Worm (Caenorhabditis elegans) whole organism, young adult: Measurements from ENCODE around the gene C25G4.2.
A peak's percentile ranks its signal among the peaks of the same experiment; 100 is the strongest.

ENCODE experiments used
- F22D6.2 ChIP-seq: sonication (generic microtip); optimal IDR thresholded peaks from 2 replicates; lab custom pipeline; 2016; ENCODE audit warnings: mild to moderate bottlenecking, missing genetic modification characterization, missing compliant biosample characterization
- F23B12.7 ChIP-seq: sonication (generic microtip); optimal IDR thresholded peaks from 2 replicates; lab custom pipeline; 2017; ENCODE audit warnings: missing genetic modification characterization, mild to moderate bottlenecking, missing compliant biosample characterization, antibody characterized with exemption, moderate library complexity; ENCODE audit not compliant: insufficient read depth
- F33H1.4 ChIP-seq: fragments of 200-800 bp; sonication (Bioruptor generic); IDR thresholded peaks from 2 replicates; pipeline ENCODE4 v1.3.6; 2022; ENCODE audit warnings: missing genetic modification reagents, missing genetic modification characterization, missing compliant biosample characterization
- F39B2.1 ChIP-seq: fragments of 200-800 bp; sonication (Bioruptor generic); IDR thresholded peaks from 2 replicates; pipeline ENCODE4 v1.3.6; 2022; ENCODE audit warnings: missing genetic modification reagents, missing genetic modification characterization, missing compliant biosample characterization
- F49E8.2 ChIP-seq: sonication (generic microtip); optimal IDR thresholded peaks from 3 replicates; lab custom pipeline; 2017; ENCODE audit warnings: missing genetic modification characterization, mild to moderate bottlenecking, missing compliant biosample characterization, antibody characterized with exemption, moderate library complexity; ENCODE audit not compliant: insufficient read depth
- K12H6.12 ChIP-seq: fragments of 200-800 bp; sonication (Bioruptor generic); optimal IDR thresholded peaks from 2 replicates; lab custom pipeline; 2018; ENCODE audit warnings: mild to moderate bottlenecking, missing genetic modification characterization, missing compliant biosample characterization
- Y95B8A.8 ChIP-seq: fragments of 200-800 bp; sonication (Bioruptor generic); IDR thresholded peaks from 2 replicates; pipeline ENCODE4 v1.3.6; 2022; ENCODE audit warnings: missing genetic modification reagents, missing genetic modification characterization, missing compliant biosample characterization
- ZK185.1 ChIP-seq: sonication (generic microtip); optimal IDR thresholded peaks from 2 replicates; lab custom pipeline; 2016; ENCODE audit warnings: mild to moderate bottlenecking, missing genetic modification characterization, missing compliant biosample characterization; ENCODE audit not compliant: poor library complexity, severe bottlenecking
- akir-1 ChIP-seq: fragments of 200-800 bp; sonication (Bioruptor generic); optimal IDR thresholded peaks from 2 replicates; lab custom pipeline; 2018; ENCODE audit warnings: mild to moderate bottlenecking, missing genetic modification characterization, moderate library complexity, missing compliant biosample characterization
- aptf-3 ChIP-seq: fragments of 200-800 bp; sonication (Bioruptor generic); IDR thresholded peaks from 2 replicates; pipeline ENCODE4 v1.3.6; 2022; ENCODE audit warnings: missing genetic modification characterization, missing compliant biosample characterization
- cebp-1 ChIP-seq, 2 experiments: fragments of 200-800 bp in 1 of 2; sonication (Bioruptor generic) in 1 of 2; sonication (generic microtip) in 1 of 2; IDR thresholded peaks in 1 of 2; optimal IDR thresholded peaks in 1 of 2; 2 replicates each; pipeline versions ENCODE4 v1.3.6 to Lab custom; 2017 to 2022; ENCODE audit warnings: missing compliant biosample characterization in 2 of 2, missing genetic modification characterization in 2 of 2, mild to moderate bottlenecking in 1 of 2, missing genetic modification reagents in 1 of 2, moderate library complexity in 1 of 2
- ceh-100 ChIP-seq: fragments of 200-800 bp; sonication (Bioruptor generic); IDR thresholded peaks from 2 replicates; pipeline ENCODE4 v1.3.6; 2022; ENCODE audit warnings: missing genetic modification reagents, missing genetic modification characterization, missing compliant biosample characterization
- ceh-40 ChIP-seq: fragments of 200-800 bp; sonication (Bioruptor generic); IDR thresholded peaks from 2 replicates; pipeline ENCODE4 v1.3.6; 2022; ENCODE audit warnings: missing genetic modification characterization, missing compliant biosample characterization
- die-1 ChIP-seq: sonication (generic microtip); optimal IDR thresholded peaks from 2 replicates; lab custom pipeline; 2016; ENCODE audit warnings: missing genotype, mild to moderate bottlenecking, missing genetic modification characterization, missing compliant biosample characterization
- dpl-1 ChIP-seq: fragments of 150-350 bp; optimal IDR thresholded peaks from 2 replicates; lab custom pipeline; 2014; ENCODE audit warnings: missing biosample characterization, missing genetic modification reagents, missing genetic modification characterization
- efl-1 ChIP-seq: fragments of 150-350 bp; optimal IDR thresholded peaks from 2 replicates; lab custom pipeline; 2014; ENCODE audit warnings: missing biosample characterization, missing genetic modification reagents, missing genetic modification characterization
- egl-18 ChIP-seq: fragments of 200-800 bp; sonication (Bioruptor generic); IDR thresholded peaks from 2 replicates; pipeline ENCODE4 v1.3.6; 2022; ENCODE audit warnings: missing genetic modification reagents, missing genetic modification characterization, missing compliant biosample characterization
- hmg-1.2 ChIP-seq: fragments of 200-800 bp; sonication (Bioruptor generic); IDR thresholded peaks from 2 replicates; pipeline ENCODE4 v1.3.6; 2022; ENCODE audit warnings: missing genetic modification reagents, missing genetic modification characterization, missing compliant biosample characterization
- hmg-20 ChIP-seq: fragments of 200-800 bp; sonication (Bioruptor generic); IDR thresholded peaks from 2 replicates; pipeline ENCODE4 v1.3.6; 2022; ENCODE audit warnings: missing genetic modification reagents, missing genetic modification characterization, missing compliant biosample characterization
- hrde-1 ChIP-seq: sonication (generic microtip); optimal IDR thresholded peaks from 2 replicates; lab custom pipeline; 2016; ENCODE audit warnings: missing genetic modification characterization, mild to moderate bottlenecking, missing compliant biosample characterization, moderate library complexity, missing genotype, missing genetic modification reagents, borderline replicate concordance
- hsf-1 ChIP-seq: fragments of 200-800 bp; sonication (Bioruptor generic); IDR thresholded peaks from 2 replicates; pipeline ENCODE4 v1.3.6; 2022; ENCODE audit warnings: missing genetic modification reagents, missing genetic modification characterization, missing compliant biosample characterization
- let-607 ChIP-seq, 2 experiments: fragments of 200-800 bp in 1 of 2; sonication (Bioruptor generic) in 1 of 2; sonication (generic microtip) in 1 of 2; optimal IDR thresholded peaks; 2 replicates each; lab custom pipeline; 2016 to 2018; ENCODE audit warnings: mild to moderate bottlenecking in 2 of 2, missing compliant biosample characterization in 2 of 2, missing genetic modification characterization in 2 of 2, moderate library complexity in 2 of 2, missing genotype in 1 of 2
- lin-35 ChIP-seq, 3 experiments: fragments of 150-350 bp in 2 of 3; sonication (generic microtip) in 1 of 3; optimal IDR thresholded peaks; 2 replicates each; lab custom pipeline; 2014 to 2018; ENCODE audit warnings: missing biosample characterization in 3 of 3, missing genetic modification characterization in 3 of 3, missing genetic modification reagents in 3 of 3
- lin-40 ChIP-seq: sonication (generic microtip); optimal IDR thresholded peaks from 2 replicates; lab custom pipeline; 2016; ENCODE audit warnings: missing genetic modification characterization, mild to moderate bottlenecking, missing compliant biosample characterization, missing genotype, missing genetic modification reagents
- lin-54 ChIP-seq: fragments of 200-800 bp; sonication (Bioruptor generic); optimal IDR thresholded peaks from 2 replicates; lab custom pipeline; 2018; ENCODE audit warnings: mild to moderate bottlenecking, missing genetic modification characterization, missing compliant biosample characterization
- lsl-1 ChIP-seq: fragments of 200-800 bp; sonication (Bioruptor generic); optimal IDR thresholded peaks from 2 replicates; lab custom pipeline; 2018; ENCODE audit warnings: mild to moderate bottlenecking, missing genetic modification characterization, moderate library complexity, missing compliant biosample characterization
- madf-3 ChIP-seq: fragments of 200-800 bp; sonication (Bioruptor generic); IDR thresholded peaks from 2 replicates; pipeline ENCODE4 v1.3.6; 2022; ENCODE audit warnings: missing genetic modification reagents, missing genetic modification characterization, missing compliant biosample characterization
- madf-6 ChIP-seq: fragments of 200-800 bp; sonication (Bioruptor generic); IDR thresholded peaks from 2 replicates; pipeline ENCODE4 v1.3.6; 2022; ENCODE audit warnings: missing genetic modification reagents, missing genetic modification characterization, missing compliant biosample characterization
- mcd-1 ChIP-seq: fragments of 200-800 bp; sonication (Bioruptor generic); IDR thresholded peaks from 2 replicates; pipeline ENCODE4 v1.3.6; 2022; ENCODE audit warnings: missing genetic modification reagents, missing genetic modification characterization, missing compliant biosample characterization
- mes-4 ChIP-seq: sonication (generic microtip); optimal IDR thresholded peaks from 2 replicates; lab custom pipeline; 2016; ENCODE audit warnings: missing genotype, missing genetic modification characterization, missing compliant biosample characterization
- nfya-1 ChIP-seq: sonication (generic microtip); optimal IDR thresholded peaks from 2 replicates; lab custom pipeline; 2017; ENCODE audit warnings: antibody characterized with exemption, missing compliant biosample characterization, missing genetic modification characterization, borderline replicate concordance; ENCODE audit not compliant: insufficient read depth
- rpc-1 ChIP-seq, 2 experiments: fragments of 150-350 bp in 1 of 2; sonication (generic microtip) in 1 of 2; optimal IDR thresholded peaks; 2 replicates each; lab custom pipeline; 2014 to 2018; ENCODE audit warnings: missing biosample characterization in 1 of 2, missing genetic modification characterization in 1 of 2, missing genetic modification reagents in 1 of 2, missing genotype in 1 of 2
- sdz-38 ChIP-seq: sonication (generic microtip); optimal IDR thresholded peaks from 2 replicates; lab custom pipeline; 2016; ENCODE audit warnings: missing genotype, missing genetic modification characterization, missing compliant biosample characterization
- snpc-1.3 ChIP-seq: sonication (generic microtip); optimal IDR thresholded peaks from 2 replicates; lab custom pipeline; 2017; ENCODE audit warnings: missing genetic modification characterization, mild to moderate bottlenecking, missing compliant biosample characterization, antibody characterized with exemption, moderate library complexity, missing genotype, missing genetic modification reagents; ENCODE audit not compliant: insufficient read depth
- snpc-3.4 ChIP-seq: sonication (generic microtip); optimal IDR thresholded peaks from 2 replicates; lab custom pipeline; 2017; ENCODE audit warnings: missing genetic modification characterization, mild to moderate bottlenecking, missing compliant biosample characterization, antibody characterized with exemption, moderate library complexity, missing genotype, missing genetic modification reagents
- tbp1 ChIP-seq: fragments of 200-800 bp; sonication (Bioruptor generic); optimal IDR thresholded peaks from 2 replicates; lab custom pipeline; 2018; ENCODE audit warnings: mild to moderate bottlenecking, missing genetic modification characterization, missing compliant biosample characterization
- tlf-1 ChIP-seq: fragments of 200-800 bp; sonication (Bioruptor generic); optimal IDR thresholded peaks from 2 replicates; lab custom pipeline; 2018; ENCODE audit warnings: mild to moderate bottlenecking, missing genetic modification characterization, missing compliant biosample characterization
- xnd-1 ChIP-seq: sonication (generic microtip); optimal IDR thresholded peaks from 2 replicates; lab custom pipeline; 2016; ENCODE audit warnings: missing genotype, missing genetic modification reagents, missing genetic modification characterization, missing compliant biosample characterization
- ztf-25 ChIP-seq: fragments of 200-800 bp; sonication (Bioruptor generic); IDR thresholded peaks from 2 replicates; pipeline ENCODE4 v1.3.6; 2022; ENCODE audit warnings: missing genetic modification reagents, missing genetic modification characterization, missing compliant biosample characterization
- ztf-28 ChIP-seq: fragments of 200-800 bp; sonication (Bioruptor generic); IDR thresholded peaks from 2 replicates; pipeline ENCODE4 v1.3.6; 2022; ENCODE audit warnings: missing genetic modification reagents, missing genetic modification characterization, missing compliant biosample characterization
- ztf-3 ChIP-seq: fragments of 200-800 bp; sonication (Bioruptor generic); optimal IDR thresholded peaks from 2 replicates; lab custom pipeline; 2018; ENCODE audit warnings: mild to moderate bottlenecking, missing genetic modification characterization, missing compliant biosample characterization

The C25G4.2 gene

ce11 chrIV:12410167-12410566, 33.7 kb downstream of the C25G4.2 start, which contains the start of gene acl-13:
Gene acl-13, plus strand, starts transcription at chrIV:12410467.
- TF ChIP-seq lsl-1 (GFP tag; lab: Kevin White, UChicago) (no peak), let-607 (tag; optimal IDR thresholded peaks at IDR 0.05; lab: Kevin White, UChicago) (no peak)
- TF ChIP-seq, all 124 proteins: peak for 0

ce11 chrIV:12408625-12409024, 35.2 kb downstream of the C25G4.2 start, which contains the start of gene dsb-1:
Gene dsb-1, plus strand, starts transcription at chrIV:12408925.
- no peak for TF ChIP-seq F23B12.7 (tag; lab: Kevin White, UChicago)
- TF ChIP-seq akir-1 = no peak
- peak; percentile 22 for TF ChIP-seq dpl-1
- TF ChIP-seq lsl-1 (GFP tag; lab: Kevin White, UChicago) = peak; percentile 19
- TF ChIP-seq efl-1 (GFP tag; lab: Kevin White, UChicago) = peak; percentile 40
- TF ChIP-seq F33H1.4 (GFP tag; lab: Robert Waterston, UW) = peak; percentile 63
- TF ChIP-seq mcd-1 (GFP tag; lab: Robert Waterston, UW) = 0 out of 2 replicates have a peak, but pooled peaks have one; percentile 8
- no peak for TF ChIP-seq mes-4 (tag; lab: Kevin White, UChicago)
- TF ChIP-seq lin-54 (GFP tag; lab: Kevin White, UChicago) = peak; percentile 26
- TF ChIP-seq sdz-38 (tag; lab: Kevin White, UChicago) = no peak
- no peak for TF ChIP-seq Y95B8A.8 (GFP tag; lab: Robert Waterston, UW)
- TF ChIP-seq F39B2.1 (GFP tag; lab: Robert Waterston, UW) = no peak
- TF ChIP-seq ceh-40 (GFP tag; lab: Robert Waterston, UW) = no peak
- no peak for TF ChIP-seq snpc-3.4 (tag; lab: Kevin White, UChicago)
- no peak for TF ChIP-seq hrde-1
- TF ChIP-seq ztf-25 (GFP tag; lab: Robert Waterston, UW) = no peak
- peak; percentile 47; the same call in 1 of the 2 replicates for TF ChIP-seq madf-6 (GFP tag; lab: Robert Waterston, UW)
- no peak for TF ChIP-seq nfya-1 (tag; lab: Kevin White, UChicago)
- no peak for TF ChIP-seq rpc-1 (optimal IDR thresholded peaks at IDR 0.05; lab: Kevin White, UChicago)
- no peak for TF ChIP-seq rpc-1 (tag; optimal IDR thresholded peaks at IDR 0.05; lab: Kevin White, UChicago)
- no peak for TF ChIP-seq F22D6.2

- TF ChIP-seq dpl-1 (peak; percentile 94), let-607 (tag; optimal IDR thresholded peaks at IDR 0.05; lab: Kevin White, UChicago) (no peak), ztf-28 (GFP tag; lab: Robert Waterston, UW) (0 out of 2 replicates have a peak, but pooled peaks have one; percentile 56), mes-4 (tag; lab: Kevin White, UChicago) (no peak), K12H6.12 (tag; lab: Kevin White, UChicago) (peak; percentile 28), die-1 (tag; lab: Kevin White, UChicago) (no peak), aptf-3 (no peak), hmg-1.2 (peak; percentile 56; the same call in 1 of the 2 replicates), tlf-1 (GFP tag; lab: Kevin White, UChicago) (peak; percentile 79), hsf-1 (GFP tag; lab: Robert Waterston, UW) (peak; percentile 56; the same call in 1 of the 2 replicates), snpc-1.3 (peak; percentile 30), egl-18 (GFP tag; lab: Robert Waterston, UW) (no peak), lin-40 (tag; lab: Kevin White, UChicago) (peak; percentile 42), ztf-3 (GFP tag; lab: Kevin White, UChicago) (no peak), F49E8.2 (tag; lab: Kevin White, UChicago) (peak; percentile 31), ZK185.1 (tag; lab: Kevin White, UChicago) (peak; percentile 48), lin-35 (GFP tag; optimal IDR thresholded peaks at IDR 0.05; lab: Kevin White, UChicago) (peak; percentile 56 to 84 (median 77)), snpc-3.4 (tag; lab: Kevin White, UChicago) (peak; percentile 48), nfya-1 (tag; lab: Kevin White, UChicago) (no peak), ceh-100 (GFP tag; lab: Robert Waterston, UW) (peak; percentile 76), madf-3 (GFP tag; lab: Robert Waterston, UW) (peak; percentile 67; the same call in 1 of the 2 replicates), tbp1 (GFP tag; lab: Kevin White, UChicago) (peak; percentile 66), cebp-1 (GFP tag; IDR thresholded peaks at IDR 0.05; lab: Robert Waterston, UW) (no peak), cebp-1 (tag; optimal IDR thresholded peaks at IDR 0.05; lab: Kevin White, UChicago) (peak; percentile 55), xnd-1 (tag; lab: Kevin White, UChicago) (peak; percentile 62), hmg-20 (GFP tag; lab: Robert Waterston, UW) (no peak)
These were observed 39.7 kb downstream of the C25G4.2 start, which contains the start of gene gex-3 for ce11 chrIV:12404137-12404536. Gene gex-3, plus strand, starts transcription at chrIV:12404431.
